Worm (Caenorhabditis elegans) whole organism, L1 larva: Measurements from ENCODE around the gene twk-16.

Source experiments
- C34B4.2 ChIP-seq: sonication (generic microtip); optimal IDR thresholded peaks from 2 replicates; lab custom pipeline; 2017; ENCODE audit warnings: mild to moderate bottlenecking, missing genetic modification characterization, missing compliant biosample characterization
- aha-1 ChIP-seq: fragments of 150-350 bp; optimal IDR thresholded peaks from 2 replicates; lab custom pipeline; 2014; ENCODE audit warnings: missing biosample characterization, missing genetic modification characterization
- ces-1 ChIP-seq: fragments of 150-350 bp; optimal IDR thresholded peaks from 2 replicates; lab custom pipeline; 2014; ENCODE audit warnings: missing biosample characterization, missing genetic modification reagents, missing genetic modification characterization
- efl-1 ChIP-seq, 4 experiments: fragments of 150-350 bp; optimal IDR thresholded peaks in 3 of 4; peaks in 1 of 4; 1 replicate in 1 of 4; 2 replicates in 3 of 4; lab custom pipeline; 2014; ENCODE audit warnings: missing biosample characterization in 2 of 4, missing genetic modification characterization in 2 of 4, missing genetic modification reagents in 2 of 4
- elt-2 ChIP-seq: sonication (generic microtip); optimal IDR thresholded peaks from 2 replicates; lab custom pipeline; 2016; ENCODE audit warnings: missing genetic modification characterization, mild to moderate bottlenecking, inconsistent platforms, missing compliant biosample characterization, missing genetic modification reagents
- elt-3 ChIP-seq, 6 experiments: fragments of 150-350 bp in 1 of 6; sonication (generic microtip); optimal IDR thresholded peaks; 2 replicates each; lab custom pipeline; 2017 to 2018; ENCODE audit warnings: missing biosample characterization in 6 of 6, missing genetic modification characterization in 6 of 6, inconsistent platforms in 1 of 6
- fos-1 ChIP-seq: fragments of 150-350 bp; optimal IDR thresholded peaks from 2 replicates; lab custom pipeline; 2014; ENCODE audit warnings: missing biosample characterization, missing genetic modification characterization
- grh-1 ChIP-seq: fragments of 200-800 bp; sonication (Bioruptor generic); IDR thresholded peaks from 2 replicates; pipeline ENCODE4 v1.3.6; 2022; ENCODE audit warnings: missing genetic modification reagents, missing genetic modification characterization, missing compliant biosample characterization
- hpl-2 ChIP-seq: fragments of 150-350 bp; optimal IDR thresholded peaks from 2 replicates; lab custom pipeline; 2014; ENCODE audit warnings: missing biosample characterization, missing genetic modification reagents, missing genetic modification characterization
- isw-1 ChIP-seq: fragments of 200-800 bp; sonication (Bioruptor generic); IDR thresholded peaks from 2 replicates; pipeline ENCODE4 v1.3.6; 2022; ENCODE audit warnings: missing genetic modification characterization, missing compliant biosample characterization
- lin-13 ChIP-seq: fragments of 150-350 bp; optimal IDR thresholded peaks from 2 replicates; lab custom pipeline; 2014; ENCODE audit warnings: missing biosample characterization, missing genetic modification reagents, missing genetic modification characterization
- lin-14 ChIP-seq: fragments of 200-800 bp; sonication (Bioruptor generic); optimal IDR thresholded peaks from 2 replicates; lab custom pipeline; 2018; ENCODE audit warnings: mild to moderate bottlenecking, missing genetic modification characterization, moderate library complexity, missing compliant biosample characterization
- lin-39 ChIP-seq: fragments of 150-350 bp; optimal IDR thresholded peaks from 2 replicates; lab custom pipeline; 2014; ENCODE audit warnings: missing biosample characterization, missing genetic modification reagents, missing genetic modification characterization
- mef-2 ChIP-seq: fragments of 150-350 bp; optimal IDR thresholded peaks from 2 replicates; lab custom pipeline; 2014; ENCODE audit warnings: missing biosample characterization, missing genetic modification characterization
- mep-1 ChIP-seq: fragments of 150-350 bp; optimal IDR thresholded peaks from 2 replicates; lab custom pipeline; 2014; ENCODE audit warnings: missing biosample characterization, missing genetic modification characterization
- nhr-11 ChIP-seq: fragments of 150-350 bp; optimal IDR thresholded peaks from 2 replicates; lab custom pipeline; 2014; ENCODE audit warnings: missing biosample characterization, missing genetic modification characterization
- nhr-19 ChIP-seq: fragments of 200-800 bp; sonication (Bioruptor generic); conservative IDR thresholded peaks from 2 replicates; pipeline ENCODE4 v1.3.6; 2022; ENCODE audit warnings: missing genetic modification characterization, missing compliant biosample characterization
- nhr-20 ChIP-seq: sonication (generic microtip); optimal IDR thresholded peaks from 2 replicates; lab custom pipeline; 2016; ENCODE audit warnings: mild to moderate bottlenecking, missing genetic modification characterization, missing compliant biosample characterization
- nhr-28 ChIP-seq: fragments of 150-350 bp; optimal IDR thresholded peaks from 2 replicates; lab custom pipeline; 2014; ENCODE audit warnings: missing biosample characterization, missing genetic modification characterization
- nhr-77 ChIP-seq: fragments of 150-350 bp; optimal IDR thresholded peaks from 2 replicates; lab custom pipeline; 2014; ENCODE audit warnings: missing biosample characterization, missing genetic modification characterization
- nhr-85 ChIP-seq: sonication (generic microtip); peaks from one replicate; lab custom pipeline; 2016; ENCODE audit warnings: missing genetic modification characterization, inconsistent platforms, missing compliant biosample characterization
- pqm-1 ChIP-seq: sonication (generic microtip); optimal IDR thresholded peaks from 3 replicates; lab custom pipeline; 2017; ENCODE audit warnings: missing biosample characterization, missing genetic modification characterization
- rnt-1 ChIP-seq: sonication (generic microtip); optimal IDR thresholded peaks from 2 replicates; lab custom pipeline; 2016; ENCODE audit warnings: mild to moderate bottlenecking, missing genetic modification characterization, moderate library complexity, missing compliant biosample characterization
- snpc-4 ChIP-seq: fragments of 150-350 bp; optimal IDR thresholded peaks from 2 replicates; lab custom pipeline; 2014; ENCODE audit warnings: missing biosample characterization, missing genetic modification characterization
- swsn-7 ChIP-seq: sonication (generic microtip); optimal IDR thresholded peaks from 2 replicates; lab custom pipeline; 2016; ENCODE audit warnings: missing genetic modification characterization, missing compliant biosample characterization
- tbx-2 ChIP-seq: sonication (generic microtip); optimal IDR thresholded peaks from 2 replicates; lab custom pipeline; 2016; ENCODE audit warnings: missing genetic modification characterization, missing compliant biosample characterization
- tlp-1 ChIP-seq: fragments of 150-350 bp; optimal IDR thresholded peaks from 2 replicates; lab custom pipeline; 2014; ENCODE audit warnings: missing biosample characterization, missing genetic modification characterization
- unc-86 ChIP-seq: sonication (generic microtip); optimal IDR thresholded peaks from 2 replicates; lab custom pipeline; 2016; ENCODE audit warnings: missing genetic modification characterization, missing compliant biosample characterization
- xbp-1 ChIP-seq: sonication (generic microtip); optimal IDR thresholded peaks from 2 replicates; lab custom pipeline; 2016; ENCODE audit warnings: missing genetic modification characterization, missing compliant biosample characterization
- zag-1 ChIP-seq: fragments of 150-350 bp; optimal IDR thresholded peaks from 2 replicates; lab custom pipeline; 2014; ENCODE audit warnings: missing biosample characterization, missing genetic modification characterization

Gene twk-16

ce11 chrX:3054802-3055201 is 26.1 kb upstream of the twk-16 start, which contains the start of gene twk-26:
Gene twk-26, minus strand, starts transcription at chrX:3054824.
- TF ChIP-seq elt-2 (tag; lab: Kevin White, UChicago) (peak; percentile 19), mef-2 (tag; lab: Kevin White, UChicago) (no peak)

ce11 chrX:3056098-3056497 is 24.8 kb upstream of the twk-16 start:
- no peak for TF ChIP-seq unc-86
- peak; percentile 36 for TF ChIP-seq snpc-4

ce11 chrX:3057656-3058055 is 23.3 kb upstream of the twk-16 start:
- TF ChIP-seq xbp-1 (no peak), efl-1 (optimal IDR thresholded peaks at IDR 0.05; lab: Kevin White, UChicago) (no peak), efl-1 (GFP tag; optimal IDR thresholded peaks at IDR 0.05 in 1 of 2; lab: Kevin White, UChicago) (peak in 1 of 2 experiments; percentile 58)

- TF ChIP-seq tlp-1 (tag; lab: Kevin White, UChicago), result no peak
- no peak for TF ChIP-seq fos-1
- TF ChIP-seq nhr-28 (tag; lab: Kevin White, UChicago), result no peak
- TF ChIP-seq nhr-77 (tag; lab: Kevin White, UChicago), result no peak
- TF ChIP-seq lin-14, result no peak
- TF ChIP-seq elt-3 (tag; optimal IDR thresholded peaks at IDR 0.05; lab: Kevin White, UChicago), result no peak
- TF ChIP-seq C34B4.2 (tag; lab: Kevin White, UChicago), result no peak
- no peak for TF ChIP-seq swsn-7 (tag; lab: Kevin White, UChicago)
- TF ChIP-seq zag-1 (tag; lab: Kevin White, UChicago), result no peak
- TF ChIP-seq rnt-1 (tag; lab: Kevin White, UChicago), result no peak
- TF ChIP-seq lin-39, result no peak
- TF ChIP-seq tbx-2 (tag; lab: Kevin White, UChicago), result no peak
- no peak for TF ChIP-seq nhr-19 (GFP tag; lab: Robert Waterston, UW)
- no peak for TF ChIP-seq lin-13 (GFP tag; lab: Kevin White, UChicago)
- TF ChIP-seq ces-1 (GFP tag; lab: Kevin White, UChicago), result no peak
- no peak for TF ChIP-seq nhr-11 (tag; lab: Kevin White, UChicago)
- TF ChIP-seq mef-2 (tag; lab: Kevin White, UChicago), result no peak
- no peak for TF ChIP-seq grh-1 (GFP tag; lab: Robert Waterston, UW)
- TF ChIP-seq pqm-1, result no peak
- TF ChIP-seq hpl-2 (GFP tag; lab: Kevin White, UChicago), result no peak
Measured at ce11 chrX:3059299-3059698, 21.6 kb upstream of the twk-16 start, which contains the start of gene rsef-1. Gene rsef-1, minus strand, starts transcription at chrX:3059399.

ce11 chrX:3061698-3062097 is 19.2 kb upstream of the twk-16 start:
- TF ChIP-seq nhr-85 (tag; lab: Kevin White, UChicago) (peak; percentile 4), nhr-20 (no peak)

ce11 chrX:3063274-3063673 is 17.7 kb upstream of the twk-16 start, which contains the start of gene ceh-30:
Gene ceh-30, plus strand, starts transcription at chrX:3063574.
- no peak for TF ChIP-seq efl-1 (optimal IDR thresholded peaks at IDR 0.05; lab: Kevin White, UChicago)
- peak in 1 of 2 experiments; percentile 13 for TF ChIP-seq efl-1 (GFP tag; optimal IDR thresholded peaks at IDR 0.05 in 1 of 2; lab: Kevin White, UChicago)
- no peak for TF ChIP-seq aha-1 (tag; lab: Kevin White, UChicago)

ce11 chrX:3067052-3067451 is 13.9 kb upstream of the twk-16 start:
- no peak for TF ChIP-seq snpc-4
- TF ChIP-seq tlp-1 (tag; lab: Kevin White, UChicago), result no peak
- no peak for TF ChIP-seq isw-1 (GFP tag; lab: Robert Waterston, UW)
- no peak for TF ChIP-seq mep-1 (tag; lab: Kevin White, UChicago)
